Worm (Caenorhabditis elegans) whole organism, early embryonic: ENCODE measurements around the gene Y47D7A.15.

Experiments used
- aly-1 ChIP-seq: sonication (generic microtip); optimal IDR thresholded peaks from 2 replicates; lab custom pipeline; 2016; ENCODE audit warnings: missing genetic modification characterization, missing compliant biosample characterization
- ama-1 ChIP-seq: fragments of 150-350 bp; optimal IDR thresholded peaks from 2 replicates; lab custom pipeline; 2014
- ceh-13 ChIP-seq: fragments of 200-800 bp; sonication (Bioruptor generic); optimal IDR thresholded peaks from 2 replicates; lab custom pipeline; 2018; ENCODE audit warnings: mild to moderate bottlenecking, missing genetic modification characterization, missing compliant biosample characterization
- ceh-36 ChIP-seq: sonication (generic microtip); optimal IDR thresholded peaks from 2 replicates; lab custom pipeline; 2016; ENCODE audit warnings: missing genetic modification characterization, inconsistent platforms, missing compliant biosample characterization
- hmbx-1 ChIP-seq: sonication (generic microtip); optimal IDR thresholded peaks from 2 replicates; lab custom pipeline; 2016; ENCODE audit warnings: mild to moderate bottlenecking, missing genetic modification characterization, missing compliant biosample characterization
- hmg-4 ChIP-seq: fragments of 200-800 bp; sonication (Bioruptor generic); optimal IDR thresholded peaks from 2 replicates; lab custom pipeline; 2018; ENCODE audit warnings: mild to moderate bottlenecking, missing genetic modification characterization, missing compliant biosample characterization
- scrt-1 ChIP-seq: fragments of 200-800 bp; sonication (Bioruptor generic); IDR thresholded peaks from 2 replicates; pipeline ENCODE4 v1.3.6; 2022; ENCODE audit warnings: missing genetic modification characterization, missing compliant biosample characterization
- sea-1 ChIP-seq: fragments of 200-800 bp; sonication (Bioruptor generic); conservative IDR thresholded peaks from 2 replicates; pipeline ENCODE4 v1.3.6; 2022; ENCODE audit warnings: missing genetic modification characterization, missing compliant biosample characterization
- tbx-11 ChIP-seq: fragments of 200-800 bp; sonication (Bioruptor generic); IDR thresholded peaks from 2 replicates; pipeline ENCODE4 v1.3.6; 2022; ENCODE audit warnings: missing genetic modification characterization, missing compliant biosample characterization
- tra-4 ChIP-seq: sonication (generic microtip); optimal IDR thresholded peaks from 2 replicates; lab custom pipeline; 2017; ENCODE audit warnings: missing genetic modification characterization, missing compliant biosample characterization

DNA sequence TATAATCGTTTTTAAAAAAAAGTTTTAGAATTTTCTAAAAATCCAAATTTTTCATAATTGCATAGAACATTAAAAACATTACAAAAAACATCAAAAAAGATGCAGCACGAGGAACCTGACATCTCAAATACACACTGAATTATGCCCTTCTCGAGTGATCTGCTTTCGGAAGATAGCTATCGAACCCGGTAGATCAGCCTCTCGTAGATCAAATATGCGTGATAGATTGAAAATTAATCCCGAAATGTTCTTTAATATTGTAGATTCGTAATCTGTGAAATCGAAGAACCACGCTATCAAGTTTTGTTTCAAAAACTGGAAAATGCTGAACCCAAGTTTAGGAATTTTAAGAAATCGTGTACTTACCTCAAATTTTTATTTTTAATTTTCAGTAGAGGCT lies 48.8 kb upstream of the Y47D7A.15 start:
- TF ChIP-seq ama-1 (lab: Kevin White, UChicago) (no peak), tra-4 (tag; lab: Kevin White, UChicago) (no peak), hmg-4 (no peak), ceh-36 (no peak), hmbx-1 (tag; lab: Kevin White, UChicago) (no peak), aly-1 (tag; lab: Kevin White, UChicago) (no peak), tbx-11 (no peak), sea-1 (GFP tag; lab: Robert Waterston, UW) (no peak), ceh-13 (no peak), scrt-1 (GFP tag; lab: Robert Waterston, UW) (no peak)
